Worm (Caenorhabditis elegans) whole organism, early embryonic: ENCODE data around the gene cest-13.

Experiments used
- F13C5.2 ChIP-seq: sonication (generic microtip); optimal IDR thresholded peaks from 2 replicates; lab custom pipeline; 2017; ENCODE audit warnings: mild to moderate bottlenecking, missing genetic modification characterization, inconsistent platforms, missing compliant biosample characterization
- aly-1 ChIP-seq: sonication (generic microtip); optimal IDR thresholded peaks from 2 replicates; lab custom pipeline; 2016; ENCODE audit warnings: missing genetic modification characterization, missing compliant biosample characterization
- ama-1 ChIP-seq: fragments of 150-350 bp; optimal IDR thresholded peaks from 2 replicates; lab custom pipeline; 2014
- ceh-36 ChIP-seq: sonication (generic microtip); optimal IDR thresholded peaks from 2 replicates; lab custom pipeline; 2016; ENCODE audit warnings: missing genetic modification characterization, inconsistent platforms, missing compliant biosample characterization
- ets-7 ChIP-seq: sonication (generic microtip); optimal IDR thresholded peaks from 2 replicates; lab custom pipeline; 2016; ENCODE audit warnings: missing genotype, missing genetic modification characterization, missing compliant biosample characterization
- flt-1 ChIP-seq: fragments of 200-800 bp; sonication (Bioruptor generic); IDR thresholded peaks from 2 replicates; pipeline ENCODE4 v1.3.6; 2022; ENCODE audit warnings: missing genetic modification characterization, missing compliant biosample characterization
- hmbx-1 ChIP-seq: sonication (generic microtip); optimal IDR thresholded peaks from 2 replicates; lab custom pipeline; 2016; ENCODE audit warnings: mild to moderate bottlenecking, missing genetic modification characterization, missing compliant biosample characterization
- hmg-4 ChIP-seq: fragments of 200-800 bp; sonication (Bioruptor generic); optimal IDR thresholded peaks from 2 replicates; lab custom pipeline; 2018; ENCODE audit warnings: mild to moderate bottlenecking, missing genetic modification characterization, missing compliant biosample characterization
- tbx-11 ChIP-seq: fragments of 200-800 bp; sonication (Bioruptor generic); IDR thresholded peaks from 2 replicates; pipeline ENCODE4 v1.3.6; 2022; ENCODE audit warnings: missing genetic modification characterization, missing compliant biosample characterization
- tra-4 ChIP-seq: sonication (generic microtip); optimal IDR thresholded peaks from 2 replicates; lab custom pipeline; 2017; ENCODE audit warnings: missing genetic modification characterization, missing compliant biosample characterization

- no peak for TF ChIP-seq ama-1 (lab: Kevin White, UChicago)
- no peak for TF ChIP-seq tra-4 (tag; lab: Kevin White, UChicago)
- no peak for TF ChIP-seq aly-1
- no peak for TF ChIP-seq hmg-4 (GFP tag; lab: Kevin White, UChicago)
- no peak for TF ChIP-seq ets-7
- no peak for TF ChIP-seq tbx-11 (GFP tag; lab: Robert Waterston, UW)
- no peak for TF ChIP-seq ceh-36 (tag; lab: Kevin White, UChicago)
- no peak for TF ChIP-seq flt-1 (GFP tag; lab: Robert Waterston, UW)
- TF ChIP-seq F13C5.2 (tag; lab: Kevin White, UChicago) = no peak
- no peak for TF ChIP-seq hmbx-1 (tag; lab: Kevin White, UChicago)
Observed at ce11 chrX:13811156-13811555, 51.1 kb downstream of the cest-13 start.
